Fruit fly (Drosophila melanogaster) whole organism, embryonic: ENCODE measurements around the gene stg.
A peak's percentile ranks its signal among the peaks of the same experiment; 100 is the strongest.

Experiments used
- ATbp ChIP-seq: fragments of 200-800 bp; sonication (Bioruptor generic); optimal IDR thresholded peaks from 2 replicates; lab custom pipeline; 2017; ENCODE audit warnings: missing biosample characterization, mild to moderate bottlenecking, missing genetic modification characterization, missing genetic modification reagents
- Adf1 ChIP-seq: fragments of 200-800 bp; sonication (Bioruptor generic); IDR thresholded peaks from 2 replicates; pipeline ENCODE4 v1.3.6; 2022; ENCODE audit warnings: missing biosample characterization, missing genetic modification characterization
- CG10366 ChIP-seq: fragments of 200-800 bp; sonication (Bioruptor generic); IDR thresholded peaks from 2 replicates; pipeline ENCODE4 v1.3.6; 2022; ENCODE audit warnings: missing biosample characterization, missing genetic modification characterization
- CG12942 ChIP-seq: fragments of 200-800 bp; sonication (Bioruptor generic); optimal IDR thresholded peaks from 3 replicates; lab custom pipeline; 2016; ENCODE audit warnings: missing biosample characterization, missing genetic modification characterization
- CG14050 ChIP-seq: fragments of 200-800 bp; sonication (Bioruptor generic); IDR thresholded peaks from 3 replicates; pipeline ENCODE4 v1.3.6; 2022; ENCODE audit warnings: missing biosample characterization, missing genetic modification characterization
- CG14441 ChIP-seq: fragments of 200-800 bp; sonication (Bioruptor generic); IDR thresholded peaks from 2 replicates; pipeline ENCODE4 v1.3.6; 2022; ENCODE audit warnings: missing biosample characterization, missing genetic modification characterization
- CG15479 ChIP-seq: fragments of 200-800 bp; sonication (Bioruptor generic); optimal IDR thresholded peaks from 3 replicates; lab custom pipeline; 2019; ENCODE audit warnings: missing biosample characterization, mild to moderate bottlenecking, missing genetic modification characterization, moderate library complexity
- CG15601 ChIP-seq: fragments of 200-800 bp; sonication (Bioruptor generic); optimal IDR thresholded peaks from 3 replicates; lab custom pipeline; 2019; ENCODE audit warnings: missing biosample characterization, mild to moderate bottlenecking, missing genetic modification characterization, moderate library complexity
- CG16813 ChIP-seq: fragments of 200-800 bp; sonication (Bioruptor generic); IDR thresholded peaks from 3 replicates; pipeline ENCODE4 v1.3.6; 2022; ENCODE audit warnings: missing biosample characterization, missing genetic modification characterization; ENCODE audit not compliant: partially characterized antibody
- CG17385 ChIP-seq: fragments of 200-800 bp; sonication (Bioruptor generic); optimal IDR thresholded peaks from 3 replicates; lab custom pipeline; 2018; ENCODE audit warnings: missing biosample characterization, mild to moderate bottlenecking, missing genetic modification characterization
- CG17568 ChIP-seq: fragments of 200-800 bp; sonication (Bioruptor generic); optimal IDR thresholded peaks from 2 replicates; lab custom pipeline; 2018; ENCODE audit warnings: missing biosample characterization, mild to moderate bottlenecking, missing genetic modification characterization, moderate library complexity
- CG1832 ChIP-seq: fragments of 200-800 bp; sonication (Bioruptor generic); optimal IDR thresholded peaks from 2 replicates; lab custom pipeline; 2017; ENCODE audit warnings: missing biosample characterization, mild to moderate bottlenecking, missing genetic modification characterization, inconsistent platforms
- CG2129 ChIP-seq: fragments of 200-800 bp; sonication (Bioruptor generic); IDR thresholded peaks from 2 replicates; pipeline ENCODE4 v1.3.6; 2022; ENCODE audit warnings: missing biosample characterization, missing genetic modification characterization; ENCODE audit not compliant: partially characterized antibody
- CG3163 ChIP-seq: fragments of 200-800 bp; sonication (Bioruptor generic); optimal IDR thresholded peaks from 3 replicates; lab custom pipeline; 2016; ENCODE audit warnings: missing biosample characterization, missing genetic modification characterization
- CG33557 ChIP-seq: fragments of 200-800 bp; sonication (Bioruptor generic); optimal IDR thresholded peaks from 2 replicates; lab custom pipeline; 2019; ENCODE audit warnings: missing biosample characterization, mild to moderate bottlenecking, missing genetic modification characterization, moderate library complexity
- CG34422 ChIP-seq: fragments of 200-800 bp; sonication (Bioruptor generic); IDR thresholded peaks from 3 replicates; pipeline ENCODE4 v1.3.6; 2022; ENCODE audit warnings: missing biosample characterization, missing genetic modification characterization
- CG3838 ChIP-seq: fragments of 200-800 bp; sonication (Bioruptor generic); optimal IDR thresholded peaks from 3 replicates; lab custom pipeline; 2016; ENCODE audit warnings: missing biosample characterization, missing genetic modification characterization
- CG43689 ChIP-seq: fragments of 200-800 bp; sonication (Bioruptor generic); IDR thresholded peaks from 2 replicates; pipeline ENCODE4 v1.3.6; 2022; ENCODE audit warnings: missing biosample characterization, missing genetic modification characterization
- CG4404 ChIP-seq: fragments of 200-800 bp; sonication (Bioruptor generic); IDR thresholded peaks from 2 replicates; pipeline ENCODE4 v1.3.6; 2022; ENCODE audit warnings: missing biosample characterization, missing genetic modification characterization
- CG4820 ChIP-seq: fragments of 200-800 bp; sonication (Bioruptor generic); optimal IDR thresholded peaks from 3 replicates; lab custom pipeline; 2016; ENCODE audit warnings: missing biosample characterization, missing genetic modification characterization
- CG6254 ChIP-seq: fragments of 200-800 bp; sonication (Bioruptor generic); optimal IDR thresholded peaks from 3 replicates; lab custom pipeline; 2017; ENCODE audit warnings: mild to moderate bottlenecking, missing biosample characterization, missing genetic modification reagents, missing genetic modification characterization
- CG8359 ChIP-seq: fragments of 200-800 bp; sonication (Bioruptor generic); optimal IDR thresholded peaks from 2 replicates; lab custom pipeline; 2017; ENCODE audit warnings: missing biosample characterization, mild to moderate bottlenecking, missing genetic modification characterization, borderline replicate concordance
- CG8765 ChIP-seq: fragments of 200-800 bp; sonication (Bioruptor generic); IDR thresholded peaks from 2 replicates; pipeline ENCODE4 v1.3.6; 2022; ENCODE audit warnings: missing biosample characterization, missing genetic modification characterization
- CG9609 ChIP-seq: fragments of 200-800 bp; sonication (Bioruptor generic); optimal IDR thresholded peaks from 3 replicates; lab custom pipeline; 2016; ENCODE audit warnings: missing biosample characterization, missing genetic modification characterization
- GATAe ChIP-seq: fragments of 200-800 bp; sonication (Bioruptor generic); conservative IDR thresholded peaks from 2 replicates; pipeline ENCODE4 v1.3.6; 2022; ENCODE audit warnings: missing biosample characterization, missing genetic modification characterization
- Gsc ChIP-seq: fragments of 200-800 bp; sonication (Bioruptor generic); IDR thresholded peaks from 2 replicates; pipeline ENCODE4 v1.3.6; 2022; ENCODE audit warnings: missing biosample characterization, missing genetic modification characterization
- HLHmδ ChIP-seq: fragments of 200-800 bp; sonication (Bioruptor generic); optimal IDR thresholded peaks from 2 replicates; lab custom pipeline; 2018; ENCODE audit warnings: missing biosample characterization, mild to moderate bottlenecking, missing genetic modification characterization, moderate library complexity
- Lim3 ChIP-seq: fragments of 200-800 bp; sonication (Bioruptor generic); IDR thresholded peaks from 2 replicates; pipeline ENCODE4 v1.3.6; 2022; ENCODE audit warnings: missing biosample characterization, missing genetic modification characterization
- MTF-1 ChIP-seq: fragments of 200-800 bp; sonication (Bioruptor generic); optimal IDR thresholded peaks from 2 replicates; lab custom pipeline; 2018; ENCODE audit warnings: missing biosample characterization, mild to moderate bottlenecking, missing genetic modification characterization, borderline replicate concordance
- Max ChIP-seq: fragments of 200-800 bp; sonication (Bioruptor generic); optimal IDR thresholded peaks from 2 replicates; lab custom pipeline; 2016; ENCODE audit warnings: missing biosample characterization, mild to moderate bottlenecking, missing genetic modification characterization
- Mrtf ChIP-seq: fragments of 200-800 bp; sonication (Bioruptor generic); IDR thresholded peaks from 3 replicates; pipeline ENCODE4 v1.3.6; 2022; ENCODE audit warnings: missing biosample characterization, missing genetic modification characterization
- Nf-YB ChIP-seq: fragments of 200-800 bp; sonication (Bioruptor generic); optimal IDR thresholded peaks from 3 replicates; lab custom pipeline; 2019; ENCODE audit warnings: missing biosample characterization, mild to moderate bottlenecking, missing genetic modification characterization, moderate library complexity
- Taf1 ChIP-seq: fragments of 200-800 bp; sonication (Bioruptor generic); IDR thresholded peaks from 2 replicates; pipeline ENCODE4 v1.3.6; 2022; ENCODE audit warnings: missing biosample characterization, missing genetic modification characterization
- Xrp1 ChIP-seq: fragments of 200-800 bp; sonication (Bioruptor generic); IDR thresholded peaks from 2 replicates; pipeline ENCODE4 v1.3.6; 2022; ENCODE audit warnings: missing biosample characterization, missing genetic modification characterization
- ap ChIP-seq: fragments of 200-800 bp; sonication (Bioruptor generic); IDR thresholded peaks from 2 replicates; pipeline ENCODE4 v1.3.6; 2022; ENCODE audit warnings: missing biosample characterization, missing genetic modification characterization
- bigmax ChIP-seq: fragments of 200-800 bp; sonication (Bioruptor generic); optimal IDR thresholded peaks from 2 replicates; lab custom pipeline; 2018; ENCODE audit warnings: missing biosample characterization, mild to moderate bottlenecking, missing genetic modification characterization
- crol ChIP-seq: fragments of 200-800 bp; sonication (Bioruptor generic); IDR thresholded peaks from 2 replicates; pipeline ENCODE4 v1.3.6; 2022; ENCODE audit warnings: missing biosample characterization, missing genetic modification characterization
- da ChIP-seq: fragments of 200-800 bp; sonication (Bioruptor generic); optimal IDR thresholded peaks from 2 replicates; lab custom pipeline; 2016; ENCODE audit warnings: missing biosample characterization, missing genetic modification characterization
- fru ChIP-seq: fragments of >200 bp; optimal IDR thresholded peaks from 2 replicates; lab custom pipeline; 2017
- gem ChIP-seq: fragments of 200-800 bp; sonication (Bioruptor generic); optimal IDR thresholded peaks from 2 replicates; lab custom pipeline; 2019; ENCODE audit warnings: missing biosample characterization, mild to moderate bottlenecking, missing genetic modification characterization, moderate library complexity
- hb ChIP-seq: fragments of 200-800 bp; sonication (Bioruptor generic); IDR thresholded peaks from 3 replicates; pipeline ENCODE4 v1.3.6; 2022; ENCODE audit warnings: missing biosample characterization, missing genetic modification characterization; ENCODE audit not compliant: partially characterized antibody
- lab ChIP-seq: fragments of 200-800 bp; sonication (Bioruptor generic); optimal IDR thresholded peaks from 3 replicates; lab custom pipeline; 2017; ENCODE audit warnings: missing biosample characterization, missing genetic modification characterization, mild to moderate bottlenecking, moderate library complexity, missing genetic modification reagents
- nmo ChIP-seq: fragments of 200-800 bp; sonication (Bioruptor generic); optimal IDR thresholded peaks from 2 replicates; lab custom pipeline; 2018; ENCODE audit warnings: missing biosample characterization, mild to moderate bottlenecking, missing genetic modification characterization, moderate library complexity
- p53 ChIP-seq: fragments of 200-800 bp; sonication (Bioruptor generic); optimal IDR thresholded peaks from 2 replicates; lab custom pipeline; 2016; ENCODE audit warnings: missing biosample characterization, missing genetic modification characterization
- pho ChIP-seq: fragments of 200-800 bp; sonication (Bioruptor generic); optimal IDR thresholded peaks from 2 replicates; lab custom pipeline; 2016; ENCODE audit warnings: missing biosample characterization, missing genetic modification characterization
- prd ChIP-seq, 3 experiments: fragments of >200 bp in 2 of 3; fragments of 200-800 bp in 1 of 3; sonication (Bioruptor generic) in 1 of 3; optimal IDR thresholded peaks in 2 of 3; IDR thresholded peaks in 1 of 3; 2 replicates in 2 of 3; 3 replicates in 1 of 3; pipeline versions ENCODE4 v1.3.6 to Lab custom; 2017 to 2022; ENCODE audit warnings: missing biosample characterization in 1 of 3, missing genetic modification characterization in 1 of 3
- repo ChIP-seq: fragments of 200-800 bp; sonication (Bioruptor generic); optimal IDR thresholded peaks from 2 replicates; lab custom pipeline; 2016; ENCODE audit warnings: missing biosample characterization, missing genetic modification characterization
- sd ChIP-seq: fragments of 200-800 bp; sonication (Bioruptor generic); optimal IDR thresholded peaks from 3 replicates; lab custom pipeline; 2018; ENCODE audit warnings: missing biosample characterization, mild to moderate bottlenecking, missing genetic modification characterization, moderate library complexity
- sens-2 ChIP-seq: fragments of 200-800 bp; sonication (Bioruptor generic); IDR thresholded peaks from 2 replicates; pipeline ENCODE4 v1.3.6; 2022; ENCODE audit warnings: missing biosample characterization, missing genetic modification characterization
- shn ChIP-seq: fragments of 200-800 bp; sonication (Bioruptor generic); optimal IDR thresholded peaks from 3 replicates; lab custom pipeline; 2016; ENCODE audit warnings: missing biosample characterization, missing genetic modification characterization
- ssp ChIP-seq: fragments of 200-800 bp; sonication (Bioruptor generic); IDR thresholded peaks from 2 replicates; pipeline ENCODE4 v1.3.6; 2022; ENCODE audit warnings: missing biosample characterization, missing genetic modification characterization

stg gene

dm6 chr3R:29265075-29265474 lies 9.5 kb upstream of the stg start (continued):
- 0 out of 3 replicates have a peak, but pooled peaks have one; percentile 38 for TF ChIP-seq Mrtf
- TF ChIP-seq CG10366 (GFP tag; lab: Robert Waterston, UW), result no peak
- TF ChIP-seq p53 (GFP tag; lab: Kevin White, UChicago), result no peak
- TF ChIP-seq prd (optimal IDR thresholded peaks at IDR 0.05; lab: Kevin White, UChicago), result no peak
- no peak; the same call in 2 of the 3 replicates for TF ChIP-seq prd (GFP tag; IDR thresholded peaks at IDR 0.05; lab: Robert Waterston, UW)
- TF ChIP-seq Xrp1 (GFP tag; lab: Robert Waterston, UW), result peak; percentile 75
- peak; percentile 56 for TF ChIP-seq CG15601
- TF ChIP-seq CG34422, result no peak
- no peak for TF ChIP-seq CG8765 (GFP tag; lab: Robert Waterston, UW)
- no peak for TF ChIP-seq CG2129 (GFP tag; lab: Robert Waterston, UW)
- no peak for TF ChIP-seq Nf-YB
- no peak for TF ChIP-seq bigmax (GFP tag; lab: Kevin White, UChicago)
- TF ChIP-seq CG43689 (GFP tag; lab: Robert Waterston, UW), result no peak
- no peak for TF ChIP-seq CG12942
- no peak for TF ChIP-seq sd
- TF ChIP-seq Taf1, result no peak
- no peak for TF ChIP-seq CG15479 (GFP tag; lab: Kevin White, UChicago)
- no peak for TF ChIP-seq sens-2
- TF ChIP-seq nmo (GFP tag; lab: Kevin White, UChicago), result peak; percentile 43
- TF ChIP-seq CG4404 (GFP tag; lab: Robert Waterston, UW), result no peak
- no peak for TF ChIP-seq lab (GFP tag; lab: Kevin White, UChicago)
- TF ChIP-seq shn (GFP tag; lab: Kevin White, UChicago), result peak; percentile 5
- no peak for TF ChIP-seq ap
- TF ChIP-seq CG9609 (GFP tag; lab: Kevin White, UChicago), result peak; percentile 23
- peak; percentile 65 for TF ChIP-seq CG33557
- TF ChIP-seq crol (GFP tag; lab: Robert Waterston, UW), result no peak
- TF ChIP-seq CG6254 (GFP tag; lab: Kevin White, UChicago), result peak; percentile 35
- no peak for TF ChIP-seq CG14441 (GFP tag; lab: Robert Waterston, UW)
- no peak for TF ChIP-seq hb (GFP tag; lab: Robert Waterston, UW)
- peak; percentile 69 for TF ChIP-seq gem (tag; lab: Kevin White, UChicago)
- TF ChIP-seq GATAe, result no peak
- no peak for TF ChIP-seq repo (GFP tag; lab: Kevin White, UChicago)
- TF ChIP-seq CG17568 (GFP tag; lab: Kevin White, UChicago), result no peak
- no peak for TF ChIP-seq CG3163 (GFP tag; lab: Kevin White, UChicago)
- no peak for TF ChIP-seq Gsc (GFP tag; lab: Robert Waterston, UW)
- TF ChIP-seq CG1832, result no peak
- TF ChIP-seq CG14050 (GFP tag; lab: Robert Waterston, UW), result no peak
- no peak for TF ChIP-seq HLHmδ
- TF ChIP-seq ATbp (GFP tag; lab: Kevin White, UChicago), result peak; percentile 44
- TF ChIP-seq MTF-1 (GFP tag; lab: Kevin White, UChicago), result no peak
- no peak for TF ChIP-seq fru (lab: Kevin White, UChicago)
- no peak for TF ChIP-seq Lim3 (GFP tag; lab: Robert Waterston, UW)
- no peak for TF ChIP-seq Max
- TF ChIP-seq da (GFP tag; lab: Kevin White, UChicago), result no peak
- TF ChIP-seq Adf1, result no peak
- TF ChIP-seq CG3838 (GFP tag; lab: Kevin White, UChicago), result no peak
- TF ChIP-seq ssp, result 0 out of 2 replicates have a peak, but pooled peaks have one; percentile 23
- TF ChIP-seq CG17385, result peak; percentile 19
- no peak for TF ChIP-seq CG16813 (GFP tag; lab: Robert Waterston, UW)
- peak; percentile 8 for TF ChIP-seq CG4820
- TF ChIP-seq pho (GFP tag; lab: Kevin White, UChicago), result no peak
- TF ChIP-seq CG8359, result peak; percentile 30
